Worm (Caenorhabditis elegans): ENCODE results near the gene Y50D4C.3.

Gene Y50D4C.3

ce11 chrV:945144-945543, at the start of gene Y50D4C.3:
TSS of gene Y50D4C.3 (minus strand) at chrV:945244.
- TF ChIP-seq tab-1 (GFP tag; IDR thresholded peaks at IDR 0.05) = no peak

- no peak for TF ChIP-seq ztf-29 (GFP tag; IDR thresholded peaks at IDR 0.05)
- no peak for TF ChIP-seq ref-1 (GFP tag; conservative IDR thresholded peaks at IDR 0.05)
- no peak for TF ChIP-seq T22C8.4 (GFP tag; IDR thresholded peaks at IDR 0.05)
- no peak for TF ChIP-seq klf-2 (GFP tag; conservative IDR thresholded peaks at IDR 0.05)
Measured at ce11 chrV:990300-990699, 45.3 kb upstream of the Y50D4C.3 start.

ce11 chrV:983120-983519, 38.1 kb upstream of the Y50D4C.3 start:
- TF ChIP-seq klf-2 (GFP tag; conservative IDR thresholded peaks at IDR 0.05) = no peak
- no peak for TF ChIP-seq cog-1 (tag; optimal IDR thresholded peaks at IDR 0.05)

- TF ChIP-seq flt-1 (GFP tag; IDR thresholded peaks at IDR 0.05) (no peak), tab-1 (GFP tag; IDR thresholded peaks at IDR 0.05) (no peak), ref-1 (GFP tag; conservative IDR thresholded peaks at IDR 0.05) (no peak), ztf-29 (GFP tag; IDR thresholded peaks at IDR 0.05) (no peak), klf-2 (GFP tag; conservative IDR thresholded peaks at IDR 0.05) (no peak), ztf-23 (GFP tag; IDR thresholded peaks at IDR 0.05) (no peak), med-1 (GFP tag; optimal IDR thresholded peaks at IDR 0.05; ENCODE audit: insufficient read depth) (no peak), T22C8.4 (GFP tag; IDR thresholded peaks at IDR 0.05) (no peak)
Measured at ce11 chrV:982281-982756, 37.3 kb upstream of the Y50D4C.3 start, which contains the start of the genes Y50D4C.12 and unc-34. TSS of gene Y50D4C.12 (plus strand) at chrV:982581. TSS of gene unc-34 (plus strand) at chrV:982706.

- no peak for TF ChIP-seq klf-2 (GFP tag; conservative IDR thresholded peaks at IDR 0.05)
- no peak for TF ChIP-seq T22C8.4 (GFP tag; IDR thresholded peaks at IDR 0.05)
- peak; percentile 33; the same call in 1 of the 2 replicates for TF ChIP-seq flt-1 (GFP tag; IDR thresholded peaks at IDR 0.05)
- TF ChIP-seq ztf-23 (GFP tag; IDR thresholded peaks at IDR 0.05) = 0 out of 2 replicates have a peak, but pooled peaks have one; percentile 39
- no peak for TF ChIP-seq ref-1 (GFP tag; conservative IDR thresholded peaks at IDR 0.05)
Measured at ce11 chrV:979698-980097, 34.7 kb upstream of the Y50D4C.3 start.

- TF ChIP-seq flt-1 (GFP tag; IDR thresholded peaks at IDR 0.05) (no peak), cog-1 (tag; optimal IDR thresholded peaks at IDR 0.05) (no peak), ztf-23 (GFP tag; IDR thresholded peaks at IDR 0.05) (no peak), T22C8.4 (GFP tag; IDR thresholded peaks at IDR 0.05) (no peak), med-1 (GFP tag; optimal IDR thresholded peaks at IDR 0.05; ENCODE audit: insufficient read depth) (no peak), tab-1 (GFP tag; IDR thresholded peaks at IDR 0.05) (no peak), klf-2 (GFP tag; conservative IDR thresholded peaks at IDR 0.05) (no peak), ztf-29 (GFP tag; IDR thresholded peaks at IDR 0.05) (no peak), ref-1 (GFP tag; conservative IDR thresholded peaks at IDR 0.05) (no peak)
Measured at ce11 chrV:978617-979016, 33.6 kb upstream of the Y50D4C.3 start.

- no peak for TF ChIP-seq med-1 (GFP tag; optimal IDR thresholded peaks at IDR 0.05; ENCODE audit: insufficient read depth)
- no peak for TF ChIP-seq cog-1 (tag; optimal IDR thresholded peaks at IDR 0.05)
- TF ChIP-seq tab-1 (GFP tag; IDR thresholded peaks at IDR 0.05) = no peak
- no peak for TF ChIP-seq ztf-29 (GFP tag; IDR thresholded peaks at IDR 0.05)
- TF ChIP-seq T22C8.4 (GFP tag; IDR thresholded peaks at IDR 0.05) = no peak
- no peak for TF ChIP-seq ref-1 (GFP tag; conservative IDR thresholded peaks at IDR 0.05)
- no peak for TF ChIP-seq ztf-23 (GFP tag; IDR thresholded peaks at IDR 0.05)
- TF ChIP-seq flt-1 (GFP tag; IDR thresholded peaks at IDR 0.05) = no peak
- TF ChIP-seq klf-2 (GFP tag; conservative IDR thresholded peaks at IDR 0.05) = no peak
Measured at ce11 chrV:977853-978252, 32.8 kb upstream of the Y50D4C.3 start.

- TF ChIP-seq ztf-23 (GFP tag; IDR thresholded peaks at IDR 0.05) (no peak), T22C8.4 (GFP tag; IDR thresholded peaks at IDR 0.05) (no peak), med-1 (GFP tag; optimal IDR thresholded peaks at IDR 0.05; ENCODE audit: insufficient read depth) (no peak), ztf-29 (GFP tag; IDR thresholded peaks at IDR 0.05) (no peak), tab-1 (GFP tag; IDR thresholded peaks at IDR 0.05) (no peak), klf-2 (GFP tag; conservative IDR thresholded peaks at IDR 0.05) (no peak), ref-1 (GFP tag; conservative IDR thresholded peaks at IDR 0.05) (no peak), cog-1 (tag; optimal IDR thresholded peaks at IDR 0.05) (no peak), flt-1 (GFP tag; IDR thresholded peaks at IDR 0.05) (no peak)
Measured at ce11 chrV:976498-977063, 31.5 kb upstream of the Y50D4C.3 start.

ce11 chrV:975184-975583, 30.1 kb upstream of the Y50D4C.3 start:
- TF ChIP-seq klf-2 (GFP tag; conservative IDR thresholded peaks at IDR 0.05) (no peak), flt-1 (GFP tag; IDR thresholded peaks at IDR 0.05) (peak; percentile 70; the same call in 1 of the 2 replicates), cog-1 (tag; optimal IDR thresholded peaks at IDR 0.05) (peak; percentile 86), ztf-29 (GFP tag; IDR thresholded peaks at IDR 0.05) (no peak)

ce11 chrV:969005-969562, 24.0 kb upstream of the Y50D4C.3 start:
- TF ChIP-seq med-1 (GFP tag; optimal IDR thresholded peaks at IDR 0.05; ENCODE audit: insufficient read depth) (no peak), ztf-29 (GFP tag; IDR thresholded peaks at IDR 0.05) (no peak), ztf-23 (GFP tag; IDR thresholded peaks at IDR 0.05) (no peak), cog-1 (tag; optimal IDR thresholded peaks at IDR 0.05) (no peak), tab-1 (GFP tag; IDR thresholded peaks at IDR 0.05) (no peak), flt-1 (GFP tag; IDR thresholded peaks at IDR 0.05) (no peak), T22C8.4 (GFP tag; IDR thresholded peaks at IDR 0.05) (no peak), klf-2 (GFP tag; conservative IDR thresholded peaks at IDR 0.05) (no peak), ref-1 (GFP tag; conservative IDR thresholded peaks at IDR 0.05) (no peak)

Measured in whole organism, midembryonic.